Fruit fly (Drosophila melanogaster) whole organism, embryonic: Measurements from ENCODE around the gene Rsph3.
A peak's percentile ranks its signal among the peaks of the same experiment; 100 is the strongest.

ENCODE experiments used
- Atf-2 ChIP-seq: fragments of 200-800 bp; sonication (Bioruptor generic); optimal IDR thresholded peaks from 2 replicates; lab custom pipeline; 2016; ENCODE audit warnings: missing biosample characterization, missing genetic modification characterization
- Bgb ChIP-seq: fragments of 200-800 bp; sonication (Bioruptor generic); IDR thresholded peaks from 2 replicates; pipeline ENCODE4 v1.3.6; 2022; ENCODE audit warnings: missing biosample characterization, missing genetic modification characterization; ENCODE audit not compliant: partially characterized antibody
- CG11456 ChIP-seq: fragments of 200-800 bp; sonication (Bioruptor generic); IDR thresholded peaks from 3 replicates; pipeline ENCODE4 v1.3.6; 2022; ENCODE audit warnings: missing biosample characterization, missing genetic modification characterization
- CG12391 ChIP-seq: fragments of 200-800 bp; sonication (Bioruptor generic); optimal IDR thresholded peaks from 3 replicates; lab custom pipeline; 2018; ENCODE audit warnings: missing biosample characterization, mild to moderate bottlenecking, missing genetic modification characterization, moderate library complexity
- CG13894 ChIP-seq: fragments of 200-800 bp; sonication (Bioruptor generic); optimal IDR thresholded peaks from 3 replicates; lab custom pipeline; 2018; ENCODE audit warnings: missing biosample characterization, mild to moderate bottlenecking, missing genetic modification characterization, moderate library complexity
- CG14965 ChIP-seq: fragments of 200-800 bp; sonication (Bioruptor generic); optimal IDR thresholded peaks from 2 replicates; lab custom pipeline; 2016; ENCODE audit warnings: missing biosample characterization, missing genetic modification characterization, borderline replicate concordance
- CG15269 ChIP-seq: fragments of 200-800 bp; sonication (Bioruptor generic); optimal IDR thresholded peaks from 2 replicates; lab custom pipeline; 2018; ENCODE audit warnings: missing biosample characterization, mild to moderate bottlenecking, missing genetic modification characterization, moderate library complexity
- CG15479 ChIP-seq: fragments of 200-800 bp; sonication (Bioruptor generic); optimal IDR thresholded peaks from 3 replicates; lab custom pipeline; 2019; ENCODE audit warnings: missing biosample characterization, mild to moderate bottlenecking, missing genetic modification characterization, moderate library complexity
- CG17186 ChIP-seq: fragments of 200-800 bp; sonication (Bioruptor generic); optimal IDR thresholded peaks from 3 replicates; lab custom pipeline; 2017; ENCODE audit warnings: missing biosample characterization, missing genetic modification reagents, missing genetic modification characterization
- CG17568 ChIP-seq: fragments of 200-800 bp; sonication (Bioruptor generic); optimal IDR thresholded peaks from 2 replicates; lab custom pipeline; 2018; ENCODE audit warnings: missing biosample characterization, mild to moderate bottlenecking, missing genetic modification characterization, moderate library complexity
- CG18262 ChIP-seq: fragments of 200-800 bp; optimal IDR thresholded peaks from 3 replicates; lab custom pipeline; 2019; ENCODE audit warnings: missing biosample characterization, mild to moderate bottlenecking, missing genetic modification characterization, moderate library complexity
- CG1832 ChIP-seq: fragments of 200-800 bp; sonication (Bioruptor generic); optimal IDR thresholded peaks from 2 replicates; lab custom pipeline; 2017; ENCODE audit warnings: missing biosample characterization, mild to moderate bottlenecking, missing genetic modification characterization, inconsistent platforms
- CG18599 ChIP-seq: fragments of 200-800 bp; sonication (Bioruptor generic); optimal IDR thresholded peaks from 3 replicates; lab custom pipeline; 2017; ENCODE audit warnings: missing biosample characterization, missing genetic modification characterization, mild to moderate bottlenecking, moderate library complexity, missing genetic modification reagents
- CG2875 ChIP-seq: fragments of 200-800 bp; sonication (Bioruptor generic); optimal IDR thresholded peaks from 2 replicates; lab custom pipeline; 2017; ENCODE audit warnings: missing biosample characterization, mild to moderate bottlenecking, missing genetic modification characterization, missing genetic modification reagents
- CG31365 ChIP-seq: fragments of 200-800 bp; sonication (Bioruptor generic); optimal IDR thresholded peaks from 2 replicates; lab custom pipeline; 2018; ENCODE audit warnings: missing biosample characterization, mild to moderate bottlenecking, missing genetic modification characterization
- CG32767 ChIP-seq: fragments of 200-800 bp; sonication (Bioruptor generic); IDR thresholded peaks from 2 replicates; pipeline ENCODE4 v1.3.6; 2022; ENCODE audit warnings: missing biosample characterization, missing genetic modification characterization
- CG6175 ChIP-seq: fragments of 200-800 bp; sonication (Bioruptor generic); IDR thresholded peaks from 3 replicates; pipeline ENCODE4 v1.3.6; 2022; ENCODE audit warnings: missing biosample characterization, missing genetic modification characterization
- CG7839 ChIP-seq: fragments of 200-800 bp; sonication (Bioruptor generic); optimal IDR thresholded peaks from 3 replicates; lab custom pipeline; 2018; ENCODE audit warnings: missing biosample characterization, mild to moderate bottlenecking, missing genetic modification characterization, moderate library complexity
- CG7963 ChIP-seq: fragments of 200-800 bp; sonication (Bioruptor generic); IDR thresholded peaks from 3 replicates; pipeline ENCODE4 v1.3.6; 2022; ENCODE audit warnings: missing biosample characterization, missing genetic modification characterization; ENCODE audit not compliant: partially characterized antibody
- CHES-1-like ChIP-seq: fragments of 200-800 bp; sonication (Bioruptor generic); optimal IDR thresholded peaks from 2 replicates; lab custom pipeline; 2016; ENCODE audit warnings: missing biosample characterization, missing genetic modification characterization
- Dp ChIP-seq: fragments of 200-800 bp; sonication (Bioruptor generic); optimal IDR thresholded peaks from 2 replicates; lab custom pipeline; 2018; ENCODE audit warnings: missing biosample characterization, mild to moderate bottlenecking, missing genetic modification characterization, moderate library complexity
- E2f2 ChIP-seq: fragments of 200-800 bp; sonication (Bioruptor generic); IDR thresholded peaks from 2 replicates; pipeline ENCODE4 v1.3.6; 2022; ENCODE audit warnings: missing biosample characterization, missing genetic modification characterization
- Gsc ChIP-seq: fragments of 200-800 bp; sonication (Bioruptor generic); IDR thresholded peaks from 2 replicates; pipeline ENCODE4 v1.3.6; 2022; ENCODE audit warnings: missing biosample characterization, missing genetic modification characterization
- H2.0 ChIP-seq: fragments of 200-800 bp; sonication (Bioruptor generic); IDR thresholded peaks from 2 replicates; pipeline ENCODE4 v1.3.6; 2022; ENCODE audit warnings: missing biosample characterization, missing genetic modification characterization
- HHEX ChIP-seq: fragments of 200-800 bp; sonication (Bioruptor generic); optimal IDR thresholded peaks from 3 replicates; lab custom pipeline; 2017; ENCODE audit warnings: missing biosample characterization, mild to moderate bottlenecking, missing genetic modification characterization, missing genetic modification reagents
- HmgZ ChIP-seq: fragments of 200-800 bp; sonication (Bioruptor generic); optimal IDR thresholded peaks from 2 replicates; lab custom pipeline; 2018; ENCODE audit warnings: missing biosample characterization, mild to moderate bottlenecking, missing genetic modification characterization
- Lim3 ChIP-seq: fragments of 200-800 bp; sonication (Bioruptor generic); IDR thresholded peaks from 2 replicates; pipeline ENCODE4 v1.3.6; 2022; ENCODE audit warnings: missing biosample characterization, missing genetic modification characterization
- Lpt ChIP-seq: fragments of >200 bp; optimal IDR thresholded peaks from 2 replicates; lab custom pipeline; 2018; ENCODE audit warnings: missing biosample characterization, missing genetic modification characterization
- Med ChIP-seq: fragments of 200-800 bp; sonication (Bioruptor generic); peaks from one replicate; lab custom pipeline; 2016; ENCODE audit warnings: missing biosample characterization, missing genetic modification characterization, mild to moderate bottlenecking, inconsistent platforms, moderate library complexity
- Nf-YB ChIP-seq: fragments of 200-800 bp; sonication (Bioruptor generic); optimal IDR thresholded peaks from 3 replicates; lab custom pipeline; 2019; ENCODE audit warnings: missing biosample characterization, mild to moderate bottlenecking, missing genetic modification characterization, moderate library complexity
- Optix ChIP-seq: fragments of 200-800 bp; sonication (Bioruptor generic); IDR thresholded peaks from 3 replicates; pipeline ENCODE4 v1.3.6; 2022; ENCODE audit warnings: missing biosample characterization, missing genetic modification characterization
- Ptx1 ChIP-seq: fragments of 200-800 bp; sonication (Bioruptor generic); IDR thresholded peaks from 2 replicates; pipeline ENCODE4 v1.3.6; 2022; ENCODE audit warnings: missing biosample characterization, missing genetic modification characterization
- Rfx ChIP-seq: fragments of 200-800 bp; sonication (Bioruptor generic); IDR thresholded peaks from 2 replicates; pipeline ENCODE4 v1.3.6; 2022; ENCODE audit warnings: missing biosample characterization, missing genetic modification characterization
- YL-1 ChIP-seq: fragments of 200-800 bp; sonication (Bioruptor generic); optimal IDR thresholded peaks from 3 replicates; lab custom pipeline; 2017; ENCODE audit warnings: missing biosample characterization, mild to moderate bottlenecking, missing genetic modification characterization
- ac ChIP-seq: fragments of 200-800 bp; sonication (Bioruptor generic); optimal IDR thresholded peaks from 3 replicates; lab custom pipeline; 2017; ENCODE audit warnings: missing biosample characterization, mild to moderate bottlenecking, missing genetic modification characterization
- ap ChIP-seq: fragments of 200-800 bp; sonication (Bioruptor generic); IDR thresholded peaks from 2 replicates; pipeline ENCODE4 v1.3.6; 2022; ENCODE audit warnings: missing biosample characterization, missing genetic modification characterization
- danr ChIP-seq: fragments of 200-800 bp; sonication (Bioruptor generic); IDR thresholded peaks from 2 replicates; pipeline ENCODE4 v1.3.6; 2022; ENCODE audit warnings: missing biosample characterization, missing genetic modification characterization
- dimm ChIP-seq: fragments of 200-800 bp; sonication (Bioruptor generic); IDR thresholded peaks from 2 replicates; pipeline ENCODE4 v1.3.6; 2022; ENCODE audit warnings: missing biosample characterization, missing genetic modification characterization
- dmrt99B ChIP-seq: fragments of 200-800 bp; sonication (Bioruptor generic); optimal IDR thresholded peaks from 2 replicates; lab custom pipeline; 2018; ENCODE audit warnings: missing biosample characterization, mild to moderate bottlenecking, missing genetic modification characterization, moderate library complexity
- en ChIP-seq: fragments of 200-800 bp; sonication (Bioruptor generic); optimal IDR thresholded peaks from 2 replicates; lab custom pipeline; 2016; ENCODE audit warnings: missing biosample characterization, missing genetic modification characterization
- ewg ChIP-seq: fragments of 200-800 bp; sonication (Bioruptor generic); optimal IDR thresholded peaks from 3 replicates; lab custom pipeline; 2017; ENCODE audit warnings: mild to moderate bottlenecking, missing biosample characterization, missing genetic modification reagents, missing genetic modification characterization
- fd64A ChIP-seq: fragments of 200-800 bp; sonication (Bioruptor generic); optimal IDR thresholded peaks from 3 replicates; lab custom pipeline; 2018; ENCODE audit warnings: missing biosample characterization, mild to moderate bottlenecking, missing genetic modification characterization
- her ChIP-seq: fragments of 200-800 bp; sonication (Bioruptor generic); optimal IDR thresholded peaks from 2 replicates; lab custom pipeline; 2016; ENCODE audit warnings: missing biosample characterization, missing genetic modification characterization
- jing ChIP-seq: fragments of 200-800 bp; sonication (Bioruptor generic); optimal IDR thresholded peaks from 2 replicates; lab custom pipeline; 2018; ENCODE audit warnings: missing biosample characterization, mild to moderate bottlenecking, missing genetic modification characterization
- repo ChIP-seq: fragments of 200-800 bp; sonication (Bioruptor generic); optimal IDR thresholded peaks from 2 replicates; lab custom pipeline; 2016; ENCODE audit warnings: missing biosample characterization, missing genetic modification characterization
- sisA ChIP-seq: fragments of 200-800 bp; sonication (Bioruptor generic); IDR thresholded peaks from 2 replicates; pipeline ENCODE4 v1.3.6; 2022; ENCODE audit warnings: missing biosample characterization, missing genetic modification characterization
- sob ChIP-seq: fragments of 200-800 bp; sonication (Bioruptor generic); IDR thresholded peaks from 2 replicates; pipeline ENCODE4 v1.3.6; 2022; ENCODE audit warnings: missing biosample characterization, missing genetic modification characterization
- stwl ChIP-seq: fragments of 200-800 bp; sonication (Bioruptor generic); optimal IDR thresholded peaks from 3 replicates; lab custom pipeline; 2018; ENCODE audit warnings: missing biosample characterization, mild to moderate bottlenecking, missing genetic modification characterization, moderate library complexity
- tgo ChIP-seq: fragments of 200-800 bp; sonication (Bioruptor generic); IDR thresholded peaks from 3 replicates; pipeline ENCODE4 v1.3.6; 2022; ENCODE audit warnings: missing biosample characterization, missing genetic modification characterization
- tin ChIP-seq: fragments of 200-800 bp; sonication (Bioruptor generic); optimal IDR thresholded peaks from 3 replicates; lab custom pipeline; 2016; ENCODE audit warnings: missing biosample characterization, missing genetic modification characterization
- usp ChIP-seq: fragments of >200 bp; optimal IDR thresholded peaks from 2 replicates; lab custom pipeline; 2017; ENCODE audit warnings: missing biosample characterization, missing genetic modification characterization

Rsph3 gene

dm6 chr3L:6777614-6778013 lies 14.6 kb upstream of the Rsph3 start (continued):
- peak; percentile 33 for TF ChIP-seq dimm (GFP tag; lab: Robert Waterston, UW)
- TF ChIP-seq CG12391 (tag; lab: Kevin White, UChicago): peak; percentile 5
- no peak for TF ChIP-seq CHES-1-like (GFP tag; lab: Kevin White, UChicago)
- TF ChIP-seq CG18599 (GFP tag; lab: Kevin White, UChicago): no peak
- no peak for TF ChIP-seq CG31365 (tag; lab: Kevin White, UChicago)
- no peak for TF ChIP-seq YL-1 (GFP tag; lab: Kevin White, UChicago)
- no peak for TF ChIP-seq HmgZ (tag; lab: Kevin White, UChicago)
- TF ChIP-seq her: no peak
- no peak for TF ChIP-seq en
- peak; percentile 26; the same call in 1 of the 2 replicates for TF ChIP-seq CG32767 (GFP tag; lab: Robert Waterston, UW)
- no peak for TF ChIP-seq Nf-YB (GFP tag; lab: Kevin White, UChicago)
- TF ChIP-seq usp (GFP tag; lab: Kevin White, UChicago): no peak
- TF ChIP-seq Gsc: no peak
- TF ChIP-seq repo (GFP tag; lab: Kevin White, UChicago): no peak
- no peak for TF ChIP-seq Atf-2 (GFP tag; lab: Kevin White, UChicago)
- TF ChIP-seq jing (GFP tag; lab: Kevin White, UChicago): no peak
- no peak for TF ChIP-seq Lpt (GFP tag; lab: Kevin White, UChicago)
- TF ChIP-seq Rfx (GFP tag; lab: Robert Waterston, UW): peak; percentile 56
- no peak for TF ChIP-seq CG11456 (GFP tag; lab: Robert Waterston, UW)
- no peak for TF ChIP-seq CG6175 (GFP tag; lab: Robert Waterston, UW)
- TF ChIP-seq CG15269 (tag; lab: Kevin White, UChicago): peak; percentile 46
- TF ChIP-seq CG14965 (GFP tag; lab: Kevin White, UChicago): no peak
- TF ChIP-seq sob: peak; percentile 38; the same call in 1 of the 2 replicates
- no peak for TF ChIP-seq stwl
- peak; percentile 64 for TF ChIP-seq Ptx1 (GFP tag; lab: Robert Waterston, UW)
- no peak for TF ChIP-seq Optix (GFP tag; lab: Robert Waterston, UW)
- no peak for TF ChIP-seq fd64A (GFP tag; lab: Kevin White, UChicago)
- TF ChIP-seq E2f2 (GFP tag; lab: Robert Waterston, UW): peak; percentile 42; the same call in 1 of the 2 replicates
- TF ChIP-seq CG18262 (tag; lab: Kevin White, UChicago): peak; percentile 13
- TF ChIP-seq H2.0 (GFP tag; lab: Robert Waterston, UW): peak; percentile 20; the same call in 1 of the 2 replicates
- TF ChIP-seq HHEX (GFP tag; lab: Kevin White, UChicago): no peak
- peak; percentile 36; the same call in 1 of the 2 replicates for TF ChIP-seq sisA (GFP tag; lab: Robert Waterston, UW)
- peak; percentile 6 for TF ChIP-seq tin (GFP tag; lab: Kevin White, UChicago)
- TF ChIP-seq CG7963 (GFP tag; lab: Robert Waterston, UW): no peak
- TF ChIP-seq Med (GFP tag; lab: Kevin White, UChicago): peak; percentile 73
- peak; percentile 41 for TF ChIP-seq dmrt99B (tag; lab: Kevin White, UChicago)
- TF ChIP-seq CG17568 (GFP tag; lab: Kevin White, UChicago): no peak
- no peak for TF ChIP-seq CG15479 (GFP tag; lab: Kevin White, UChicago)
- peak; percentile 68 for TF ChIP-seq tgo (GFP tag; lab: Robert Waterston, UW)
- TF ChIP-seq CG1832 (GFP tag; lab: Kevin White, UChicago): no peak
- TF ChIP-seq CG17186 (GFP tag; lab: Kevin White, UChicago): no peak
- peak; percentile 40 for TF ChIP-seq CG7839 (tag; lab: Kevin White, UChicago)
- TF ChIP-seq Lim3: no peak
- no peak for TF ChIP-seq danr (GFP tag; lab: Robert Waterston, UW)
- no peak for TF ChIP-seq ewg (GFP tag; lab: Kevin White, UChicago)
- TF ChIP-seq ap (GFP tag; lab: Robert Waterston, UW): 0 out of 2 replicates have a peak, but pooled peaks have one; percentile 19
- TF ChIP-seq Bgb (GFP tag; lab: Robert Waterston, UW): no peak
- TF ChIP-seq ac (GFP tag; lab: Kevin White, UChicago): no peak
- TF ChIP-seq CG2875: no peak
- no peak for TF ChIP-seq CG13894 (tag; lab: Kevin White, UChicago)
- TF ChIP-seq Dp (GFP tag; lab: Kevin White, UChicago): no peak
